In genomic region chr3R:14711447-14712163, dm6 we compare ENCODE assay signal across 5 fruit fly cellular contexts.
TF ChIP-seq lines count a peak whose summit lies in the region.

No protein-coding gene starts in this region.

- TF ChIP-seq CTCF in whole organism, embryonic (GFP tag; optimal IDR thresholded peaks at IDR 0.05; lab: Kevin White, UChicago) = no peak

TF ChIP-seq in whole organism, adult, 20 proteins besides CTCF, POLR2A, EP300 and RAD21 (continues in another document):
- TF ChIP-seq CG12768 (GFP tag; optimal IDR thresholded peaks at IDR 0.05; lab: Kevin White, UChicago) = peak; percentile 78
- no peak for TF ChIP-seq Hr96 (GFP tag; optimal IDR thresholded peaks at IDR 0.05; lab: Kevin White, UChicago)
- TF ChIP-seq CG7101 (tag; optimal IDR thresholded peaks at IDR 0.05; lab: Kevin White, UChicago) = peak; percentile 31
- TF ChIP-seq CG33017 (tag; optimal IDR thresholded peaks at IDR 0.05; lab: Kevin White, UChicago) = peak; percentile 58
- TF ChIP-seq tj (GFP tag; optimal IDR thresholded peaks at IDR 0.05; lab: Kevin White, UChicago) = peak; percentile 44
- no peak for TF ChIP-seq CG1620 (GFP tag; optimal IDR thresholded peaks at IDR 0.05; lab: Kevin White, UChicago)
- TF ChIP-seq cic (GFP tag; optimal IDR thresholded peaks at IDR 0.05; lab: Kevin White, UChicago) = peak; percentile 84
- TF ChIP-seq Crg-1 (GFP tag; optimal IDR thresholded peaks at IDR 0.05; lab: Kevin White, UChicago) = no peak
- TF ChIP-seq cnc (optimal IDR thresholded peaks at IDR 0.05; lab: Kevin White, UChicago) = no peak
- no peak for TF ChIP-seq CG11617 (GFP tag; optimal IDR thresholded peaks at IDR 0.05; lab: Kevin White, UChicago)
- peak; percentile 55 for TF ChIP-seq ovo (GFP tag; optimal IDR thresholded peaks at IDR 0.05; lab: Kevin White, UChicago)
- TF ChIP-seq Clk (GFP tag; optimal IDR thresholded peaks at IDR 0.05; lab: Kevin White, UChicago) = no peak
- no peak for TF ChIP-seq CG5204 (GFP tag; optimal IDR thresholded peaks at IDR 0.05; lab: Kevin White, UChicago)
- no peak for TF ChIP-seq bab1 (GFP tag; optimal IDR thresholded peaks at IDR 0.05; lab: Kevin White, UChicago)
- TF ChIP-seq CG14711 (tag; optimal IDR thresholded peaks at IDR 0.05; lab: Kevin White, UChicago) = peak; percentile 9
- TF ChIP-seq toe (GFP tag; optimal IDR thresholded peaks at IDR 0.05; lab: Kevin White, UChicago) = no peak
- no peak for TF ChIP-seq kay (GFP tag; lab: Kevin White, UChicago; ENCODE audit: borderline replicate concordance)
- peak; percentile 90 for TF ChIP-seq pad (GFP tag; optimal IDR thresholded peaks at IDR 0.05; lab: Kevin White, UChicago)
- TF ChIP-seq Mnt (GFP tag; optimal IDR thresholded peaks at IDR 0.05; lab: Kevin White, UChicago) = no peak

TF ChIP-seq in whole organism, embryonic, 481 proteins besides CTCF, POLR2A, EP300 and RAD21 (continues in another document):
- TF ChIP-seq CG10147 (GFP tag; optimal IDR thresholded peaks at IDR 0.05; lab: Kevin White, UChicago) (peak; percentile 27), B-H2 (GFP tag; optimal IDR thresholded peaks at IDR 0.05; lab: Kevin White, UChicago) (no peak), CG14441 (GFP tag; IDR thresholded peaks at IDR 0.05; lab: Robert Waterston, UW) (0 out of 2 replicates have a peak, but pooled peaks have one; percentile 9), esg (GFP tag; conservative IDR thresholded peaks at IDR 0.05; lab: Robert Waterston, UW) (no peak), Adf1 (GFP tag; IDR thresholded peaks at IDR 0.05; lab: Robert Waterston, UW) (peak; percentile 17; the same call in 1 of the 2 replicates), pita (GFP tag; optimal IDR thresholded peaks at IDR 0.05; lab: Kevin White, UChicago) (no peak), Aef1 (GFP tag; IDR thresholded peaks at IDR 0.05; lab: Robert Waterston, UW) (peak; percentile 44; the same call in 1 of the 3 replicates), da (GFP tag; optimal IDR thresholded peaks at IDR 0.05; lab: Kevin White, UChicago) (no peak), CG32532 (GFP tag; IDR thresholded peaks at IDR 0.05; lab: Robert Waterston, UW) (peak; percentile 54; the same call in 1 of the 2 replicates), CG7839 (tag; optimal IDR thresholded peaks at IDR 0.05; lab: Kevin White, UChicago) (peak; percentile 31), p53 (GFP tag; optimal IDR thresholded peaks at IDR 0.05; lab: Kevin White, UChicago) (no peak), CG7987 (GFP tag; optimal IDR thresholded peaks at IDR 0.05; lab: Kevin White, UChicago) (no peak), Oli (tag; optimal IDR thresholded peaks at IDR 0.05; lab: Kevin White, UChicago) (peak; percentile 3), Rfx (GFP tag; IDR thresholded peaks at IDR 0.05; lab: Robert Waterston, UW) (peak; percentile 72), Ets65A (GFP tag; lab: Kevin White, UChicago) (peak; percentile 69), B-H1 (GFP tag; IDR thresholded peaks at IDR 0.05; lab: Robert Waterston, UW) (no peak), CG6683 (GFP tag; optimal IDR thresholded peaks at IDR 0.05; lab: Kevin White, UChicago) (no peak), sd (tag; optimal IDR thresholded peaks at IDR 0.05; lab: Kevin White, UChicago) (peak; percentile 89), CG17802 (tag; optimal IDR thresholded peaks at IDR 0.05; lab: Kevin White, UChicago) (no peak)

TF ChIP-seq in whole organism, prepupa, 60 proteins besides CTCF, POLR2A, EP300 and RAD21 (continues in another document):
- TF ChIP-seq cyc (GFP tag; optimal IDR thresholded peaks at IDR 0.05; lab: Kevin White, UChicago) = no peak
- TF ChIP-seq CG3919 (GFP tag; optimal IDR thresholded peaks at IDR 0.05; lab: Kevin White, UChicago) = peak; percentile 39
- no peak for TF ChIP-seq Hr4 (GFP tag; optimal IDR thresholded peaks at IDR 0.05; lab: Kevin White, UChicago)
- TF ChIP-seq net (GFP tag; optimal IDR thresholded peaks at IDR 0.05; lab: Kevin White, UChicago) = peak; percentile 11
- peak; percentile 27 for TF ChIP-seq Sox15 (GFP tag; optimal IDR thresholded peaks at IDR 0.05; lab: Kevin White, UChicago)
- 0 out of 2 replicates have a peak, but pooled peaks have one; percentile 19 for TF ChIP-seq CG11294 (GFP tag; IDR thresholded peaks at IDR 0.05; lab: Robert Waterston, UW)
- no peak for TF ChIP-seq CG31627 (GFP tag; optimal IDR thresholded peaks at IDR 0.05; lab: Kevin White, UChicago)
- peak; percentile 90 for TF ChIP-seq Eip78C (GFP tag; lab: Kevin White, UChicago)
- TF ChIP-seq CG6854 (GFP tag; optimal IDR thresholded peaks at IDR 0.05; lab: Kevin White, UChicago) = no peak
- TF ChIP-seq esn (GFP tag; optimal IDR thresholded peaks at IDR 0.05; lab: Kevin White, UChicago) = peak; percentile 26
- peak; percentile 22 for TF ChIP-seq CG9139 (GFP tag; optimal IDR thresholded peaks at IDR 0.05; lab: Kevin White, UChicago)
- TF ChIP-seq CG3032 (tag; optimal IDR thresholded peaks at IDR 0.05; lab: Kevin White, UChicago) = peak; percentile 23
- peak; percentile 14 for TF ChIP-seq dsx (GFP tag; optimal IDR thresholded peaks at IDR 0.05; lab: Kevin White, UChicago; ENCODE audit: poor library complexity, severe bottlenecking)
- TF ChIP-seq CG11762 (GFP tag; optimal IDR thresholded peaks at IDR 0.05; lab: Kevin White, UChicago; ENCODE audit: insufficient read depth) = peak; percentile 15
- TF ChIP-seq OdsH (GFP tag; optimal IDR thresholded peaks at IDR 0.05; lab: Kevin White, UChicago) = peak; percentile 29
- TF ChIP-seq topi (GFP tag; optimal IDR thresholded peaks at IDR 0.05; lab: Kevin White, UChicago) = peak; percentile 18
- peak; percentile 12 for TF ChIP-seq CG10631 (GFP tag; optimal IDR thresholded peaks at IDR 0.05; lab: Kevin White, UChicago)
- TF ChIP-seq CG16779 (tag; optimal IDR thresholded peaks at IDR 0.05; lab: Kevin White, UChicago) = peak; percentile 10

TF ChIP-seq in whole organism, pupa, 21 proteins besides CTCF, POLR2A, EP300 and RAD21 (continues in another document):
- no peak for TF ChIP-seq CG10348 (GFP tag; IDR thresholded peaks at IDR 0.05; lab: Robert Waterston, UW)
- peak; percentile 46 for TF ChIP-seq CG17806 (tag; optimal IDR thresholded peaks at IDR 0.05; lab: Kevin White, UChicago)
- peak; percentile 29 for TF ChIP-seq CG34367 (tag; optimal IDR thresholded peaks at IDR 0.05; lab: Kevin White, UChicago)
- peak; percentile 7 for TF ChIP-seq CG13204 (GFP tag; optimal IDR thresholded peaks at IDR 0.05; lab: Kevin White, UChicago)
- TF ChIP-seq CG8159 (tag; optimal IDR thresholded peaks at IDR 0.05; lab: Kevin White, UChicago) = peak; percentile 57
- 0 out of 2 replicates have a peak, but pooled peaks have one; percentile 27 for TF ChIP-seq Ets98B (GFP tag; IDR thresholded peaks at IDR 0.05; lab: Robert Waterston, UW)
- TF ChIP-seq CG14655 (GFP tag; optimal IDR thresholded peaks at IDR 0.05; lab: Kevin White, UChicago) = peak; percentile 16
- TF ChIP-seq EcR (GFP tag; optimal IDR thresholded peaks at IDR 0.05; lab: Kevin White, UChicago) = peak; percentile 89
- peak; percentile 18; the same call in 1 of the 2 replicates for TF ChIP-seq CG32121 (GFP tag; IDR thresholded peaks at IDR 0.05; lab: Robert Waterston, UW)
- peak; percentile 23 for TF ChIP-seq Snoo (tag; optimal IDR thresholded peaks at IDR 0.05; lab: Kevin White, UChicago)
- TF ChIP-seq CG8301 (tag; optimal IDR thresholded peaks at IDR 0.05; lab: Kevin White, UChicago) = no peak
- peak; percentile 42 for TF ChIP-seq Pif1A (GFP tag; optimal IDR thresholded peaks at IDR 0.05; lab: Kevin White, UChicago)
- TF ChIP-seq CG15710 (tag; optimal IDR thresholded peaks at IDR 0.05; lab: Kevin White, UChicago) = peak; percentile 49
- no peak for TF ChIP-seq rn (GFP tag; IDR thresholded peaks at IDR 0.05; lab: Robert Waterston, UW)
- peak; percentile 26 for TF ChIP-seq CG9948 (tag; optimal IDR thresholded peaks at IDR 0.05; lab: Kevin White, UChicago)
- peak; percentile 61; the same call in 2 of the 3 replicates for TF ChIP-seq CG4496 (GFP tag; IDR thresholded peaks at IDR 0.05; lab: Robert Waterston, UW)
- TF ChIP-seq CG12605 (GFP tag; IDR thresholded peaks at IDR 0.05; lab: Robert Waterston, UW) = no peak
- 0 out of 3 replicates have a peak, but pooled peaks have one; percentile 31 for TF ChIP-seq fd96Ca (GFP tag; IDR thresholded peaks at IDR 0.05; lab: Robert Waterston, UW)
- TF ChIP-seq gl (tag; optimal IDR thresholded peaks at IDR 0.05; lab: Kevin White, UChicago) = no peak
- TF ChIP-seq Pif1B (GFP tag; optimal IDR thresholded peaks at IDR 0.05; lab: Kevin White, UChicago) = peak; percentile 29

TF ChIP-seq in whole organism, wandering third instar larva, 38 proteins besides CTCF, POLR2A, EP300 and RAD21:
- peak; percentile 44 for TF ChIP-seq sage (GFP tag; optimal IDR thresholded peaks at IDR 0.05; lab: Kevin White, UChicago)
- peak; percentile 23 for TF ChIP-seq rgr (GFP tag; optimal IDR thresholded peaks at IDR 0.05; lab: Kevin White, UChicago)
- no peak for TF ChIP-seq Sp1 (GFP tag; optimal IDR thresholded peaks at IDR 0.05; lab: Kevin White, UChicago)
- TF ChIP-seq Rel (GFP tag; optimal IDR thresholded peaks at IDR 0.05; lab: Kevin White, UChicago) = no peak
- TF ChIP-seq Rel (tag; optimal IDR thresholded peaks at IDR 0.05; lab: Kevin White, UChicago) = peak; percentile 27
- peak; percentile 5 for TF ChIP-seq ey (GFP tag; optimal IDR thresholded peaks at IDR 0.05; lab: Kevin White, UChicago)
- TF ChIP-seq h (GFP tag; optimal IDR thresholded peaks at IDR 0.05; lab: Kevin White, UChicago) = peak; percentile 41
- peak; percentile 11 for TF ChIP-seq OdsH (GFP tag; optimal IDR thresholded peaks at IDR 0.05; lab: Kevin White, UChicago)
- no peak for TF ChIP-seq dsf (GFP tag; optimal IDR thresholded peaks at IDR 0.05; lab: Kevin White, UChicago; ENCODE audit: borderline replicate concordance)
- no peak for TF ChIP-seq sv (GFP tag; optimal IDR thresholded peaks at IDR 0.05; lab: Kevin White, UChicago)
TF ChIP-seq in whole organism, wandering third instar larva: peak in this region for 6.
